Worm (Caenorhabditis elegans) whole organism, late embryonic: ENCODE data around the gene gba-4.
A peak's percentile ranks its signal among the peaks of the same experiment; 100 is the strongest.
"Not testable (repeated sequence)": the region's sequence is repeated elsewhere in the genome, so short reads cannot be mapped to it uniquely, and the experiment has no call there.

ENCODE experiments used
- C08G9.2 ChIP-seq: sonication (generic microtip); optimal IDR thresholded peaks from 2 replicates; lab custom pipeline; 2016; ENCODE audit warnings: mild to moderate bottlenecking, missing genetic modification characterization, moderate library complexity, missing compliant biosample characterization
- C38D4.7 ChIP-seq: fragments of 200-800 bp; sonication (Bioruptor generic); optimal IDR thresholded peaks from 2 replicates; lab custom pipeline; 2018; ENCODE audit warnings: mild to moderate bottlenecking, missing genetic modification characterization, moderate library complexity, missing compliant biosample characterization
- K09A11.1 ChIP-seq: sonication (generic microtip); optimal IDR thresholded peaks from 2 replicates; lab custom pipeline; 2017; ENCODE audit warnings: antibody characterized with exemption, mild to moderate bottlenecking, missing genetic modification characterization, missing compliant biosample characterization; ENCODE audit not compliant: insufficient read depth
- T23F11.4 ChIP-seq: fragments of 200-800 bp; sonication (Bioruptor generic); optimal IDR thresholded peaks from 2 replicates; lab custom pipeline; 2018; ENCODE audit warnings: mild to moderate bottlenecking, missing genetic modification characterization, missing compliant biosample characterization
- Y22D7AL.16 ChIP-seq: sonication (generic microtip); optimal IDR thresholded peaks from 2 replicates; lab custom pipeline; 2016; ENCODE audit warnings: missing genetic modification characterization, missing compliant biosample characterization
- ahr-1 ChIP-seq: sonication (generic microtip); optimal IDR thresholded peaks from 2 replicates; lab custom pipeline; 2016; ENCODE audit warnings: missing genetic modification characterization, missing compliant biosample characterization
- ceh-22 ChIP-seq: sonication (generic microtip); optimal IDR thresholded peaks from 2 replicates; lab custom pipeline; 2017; ENCODE audit warnings: missing biosample characterization, missing genetic modification characterization
- ceh-30 ChIP-seq: fragments of 150-350 bp; optimal IDR thresholded peaks from 2 replicates; lab custom pipeline; 2014; ENCODE audit warnings: missing biosample characterization, missing genetic modification characterization
- ceh-31 ChIP-seq: sonication (generic microtip); optimal IDR thresholded peaks from 2 replicates; lab custom pipeline; 2016; ENCODE audit warnings: missing genetic modification characterization, missing compliant biosample characterization
- ceh-45 ChIP-seq: fragments of 200-800 bp; sonication (Bioruptor generic); IDR thresholded peaks from 2 replicates; pipeline ENCODE4 v1.3.6; 2022; ENCODE audit warnings: missing genetic modification reagents, missing genetic modification characterization, missing compliant biosample characterization
- ceh-6 ChIP-seq: fragments of 200-800 bp; sonication (Bioruptor generic); optimal IDR thresholded peaks from 2 replicates; lab custom pipeline; 2018; ENCODE audit warnings: mild to moderate bottlenecking, missing genetic modification characterization, missing compliant biosample characterization
- ceh-9 ChIP-seq: sonication (generic microtip); optimal IDR thresholded peaks from 2 replicates; lab custom pipeline; 2016; ENCODE audit warnings: mild to moderate bottlenecking, missing genetic modification characterization, inconsistent platforms, missing compliant biosample characterization
- dmd-4 ChIP-seq: sonication (generic microtip); optimal IDR thresholded peaks from 2 replicates; lab custom pipeline; 2016; ENCODE audit warnings: borderline replicate concordance, missing genetic modification characterization, missing compliant biosample characterization
- elt-2 ChIP-seq: sonication (generic microtip); optimal IDR thresholded peaks from 2 replicates; lab custom pipeline; 2016; ENCODE audit warnings: missing genetic modification reagents, missing genetic modification characterization, missing compliant biosample characterization
- ets-4 ChIP-seq: sonication (generic microtip); optimal IDR thresholded peaks from 2 replicates; lab custom pipeline; 2016; ENCODE audit warnings: missing genetic modification characterization, missing compliant biosample characterization
- eyg-1 ChIP-seq: sonication (generic microtip); optimal IDR thresholded peaks from 2 replicates; lab custom pipeline; 2016; ENCODE audit warnings: missing genotype, missing genetic modification characterization, missing compliant biosample characterization
- fkh-6 ChIP-seq: sonication (generic microtip); optimal IDR thresholded peaks from 2 replicates; lab custom pipeline; 2016; ENCODE audit warnings: missing genetic modification characterization, missing compliant biosample characterization
- hlh-13 ChIP-seq: fragments of 200-800 bp; sonication (Bioruptor generic); optimal IDR thresholded peaks from 2 replicates; lab custom pipeline; 2018; ENCODE audit warnings: mild to moderate bottlenecking, missing genetic modification characterization, missing compliant biosample characterization
- hlh-30 ChIP-seq: sonication (generic microtip); optimal IDR thresholded peaks from 2 replicates; lab custom pipeline; 2017; ENCODE audit warnings: antibody characterized with exemption, missing genetic modification characterization, missing compliant biosample characterization; ENCODE audit not compliant: insufficient read depth
- hlh-8 ChIP-seq: sonication (generic microtip); optimal IDR thresholded peaks from 2 replicates; lab custom pipeline; 2016; ENCODE audit warnings: missing genotype, missing genetic modification characterization, missing compliant biosample characterization
- madf-2 ChIP-seq: sonication (generic microtip); optimal IDR thresholded peaks from 2 replicates; lab custom pipeline; 2017; ENCODE audit warnings: missing genetic modification characterization, missing compliant biosample characterization
- nhr-232 ChIP-seq: sonication (generic microtip); optimal IDR thresholded peaks from 2 replicates; lab custom pipeline; 2016; ENCODE audit warnings: missing genetic modification characterization, missing compliant biosample characterization
- odd-2 ChIP-seq: sonication (generic microtip); optimal IDR thresholded peaks from 2 replicates; lab custom pipeline; 2017; ENCODE audit warnings: antibody characterized with exemption, mild to moderate bottlenecking, missing genetic modification characterization, missing compliant biosample characterization
- pat-9 ChIP-seq: fragments of 200-800 bp; sonication (Bioruptor generic); optimal IDR thresholded peaks from 2 replicates; lab custom pipeline; 2018; ENCODE audit warnings: mild to moderate bottlenecking, missing genetic modification characterization, moderate library complexity, missing compliant biosample characterization
- pqm-1 ChIP-seq: sonication (generic microtip); optimal IDR thresholded peaks from 2 replicates; lab custom pipeline; 2016; ENCODE audit warnings: missing genetic modification characterization, missing compliant biosample characterization
- ref-2 ChIP-seq: sonication (generic microtip); optimal IDR thresholded peaks from 2 replicates; lab custom pipeline; 2016; ENCODE audit warnings: missing genetic modification characterization, missing compliant biosample characterization
- sdc-2 ChIP-seq: sonication (generic microtip); optimal IDR thresholded peaks from 2 replicates; lab custom pipeline; 2016; ENCODE audit warnings: missing genotype, missing genetic modification characterization, missing compliant biosample characterization
- sox-4 ChIP-seq: sonication (generic microtip); optimal IDR thresholded peaks from 2 replicates; lab custom pipeline; 2017; ENCODE audit warnings: mild to moderate bottlenecking, missing genetic modification characterization, inconsistent platforms, missing compliant biosample characterization
- syd-9 ChIP-seq: sonication (generic microtip); optimal IDR thresholded peaks from 2 replicates; lab custom pipeline; 2016; ENCODE audit warnings: mild to moderate bottlenecking, missing genetic modification characterization, moderate library complexity, missing compliant biosample characterization
- tbx-2 ChIP-seq: sonication (generic microtip); optimal IDR thresholded peaks from 2 replicates; lab custom pipeline; 2016; ENCODE audit warnings: missing genetic modification characterization, missing compliant biosample characterization
- unc-55 ChIP-seq: sonication (generic microtip); optimal IDR thresholded peaks from 2 replicates; lab custom pipeline; 2017; ENCODE audit warnings: missing biosample characterization, missing genetic modification reagents, missing genetic modification characterization
- unc-86 ChIP-seq: sonication (generic microtip); optimal IDR thresholded peaks from 2 replicates; lab custom pipeline; 2016; ENCODE audit warnings: missing genetic modification characterization, missing compliant biosample characterization
- ztf-16 ChIP-seq: sonication (generic microtip); optimal IDR thresholded peaks from 2 replicates; lab custom pipeline; 2017; ENCODE audit warnings: missing genetic modification characterization, missing compliant biosample characterization

gba-4 gene

DNA sequence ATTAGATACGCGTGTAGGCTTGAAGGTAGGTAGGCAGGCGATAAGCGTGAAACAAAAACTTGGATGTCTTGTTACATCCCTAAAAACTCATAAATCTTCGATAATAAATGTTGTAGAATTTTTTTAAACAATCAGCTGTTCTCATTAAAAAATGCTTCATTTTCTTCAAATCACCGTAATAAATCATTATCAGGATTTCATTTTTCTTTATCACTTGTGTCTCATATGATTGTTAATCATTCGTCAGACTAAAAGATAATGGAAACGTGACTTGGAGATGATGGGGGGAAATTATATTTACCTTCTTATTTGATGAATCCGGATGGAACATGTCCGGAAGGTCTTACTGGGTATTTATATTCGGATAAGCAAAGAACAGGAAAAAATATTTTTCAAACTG, 17.2 kb downstream of the gba-4 start:
- no peak for TF ChIP-seq C08G9.2 (tag; lab: Kevin White, UChicago)
- TF ChIP-seq elt-2 = peak; percentile 4
- TF ChIP-seq fkh-6 = no peak
- TF ChIP-seq, all 69 proteins: peak for 1

DNA sequence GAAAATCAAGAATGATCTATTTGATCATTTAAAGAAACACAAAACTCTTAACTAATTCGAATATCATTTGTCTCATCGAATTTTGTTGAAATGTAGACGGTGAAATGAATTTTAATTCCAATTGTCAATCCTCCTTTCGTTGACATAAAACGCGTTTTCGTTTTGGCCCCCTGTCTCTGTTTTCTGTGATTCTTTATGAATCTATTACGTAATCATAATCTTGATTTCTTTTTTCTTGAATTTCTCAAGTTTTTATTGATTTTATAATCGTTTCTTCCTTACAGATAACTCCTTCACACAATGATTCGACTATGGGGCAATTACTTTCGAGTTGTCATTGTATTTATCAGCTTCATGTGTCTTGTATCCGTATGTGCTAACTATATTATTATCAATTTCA, 18.5 kb downstream of the gba-4 start, which contains the start of gene Y4C6B.3:
Gene Y4C6B.3, plus strand, starts transcription at position 301 of the 400 bp plus-strand sequence.
- TF ChIP-seq C38D4.7 (GFP tag; lab: Kevin White, UChicago) (no peak), ceh-31 (tag; lab: Kevin White, UChicago) (no peak), C08G9.2 (tag; lab: Kevin White, UChicago) (no peak), ceh-30 (tag; lab: Kevin White, UChicago) (no peak), pat-9 (no peak), unc-55 (no peak), ceh-9 (no peak), nhr-232 (tag; lab: Kevin White, UChicago) (no peak)

DNA sequence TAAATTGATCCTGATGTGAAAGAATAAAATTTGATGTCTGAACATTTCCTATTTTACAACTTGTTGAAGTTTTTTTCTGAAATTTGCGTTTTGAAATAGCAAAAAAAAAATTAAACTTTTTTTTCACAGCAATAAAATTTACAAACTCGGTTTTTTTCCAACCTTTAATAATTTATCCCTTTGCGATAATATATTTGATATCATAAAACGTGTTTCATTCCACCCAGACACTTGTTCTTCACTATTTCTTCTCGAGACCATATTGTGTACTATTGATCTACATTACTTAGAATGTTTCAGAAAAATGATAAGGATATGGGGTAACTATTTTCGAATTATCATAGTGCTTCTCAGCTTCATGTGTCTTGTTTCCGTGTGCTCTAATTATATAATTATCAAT, 24.6 kb downstream of the gba-4 start, which contains the start of gene Y4C6B.4:
Gene Y4C6B.4, plus strand, starts transcription at position 301 of the 400 bp plus-strand sequence.
- TF ChIP-seq sdc-2 = no peak
- TF ChIP-seq hlh-13 = no peak
- no peak for TF ChIP-seq C38D4.7 (GFP tag; lab: Kevin White, UChicago)
- no peak for TF ChIP-seq pqm-1 (tag; lab: Kevin White, UChicago)
- TF ChIP-seq ceh-6 (GFP tag; lab: Kevin White, UChicago) = no peak
- no peak for TF ChIP-seq ahr-1
- TF ChIP-seq ceh-31 (tag; lab: Kevin White, UChicago) = no peak
- no peak for TF ChIP-seq tbx-2 (tag; lab: Kevin White, UChicago)
- no peak for TF ChIP-seq sox-4 (tag; lab: Kevin White, UChicago)

DNA sequence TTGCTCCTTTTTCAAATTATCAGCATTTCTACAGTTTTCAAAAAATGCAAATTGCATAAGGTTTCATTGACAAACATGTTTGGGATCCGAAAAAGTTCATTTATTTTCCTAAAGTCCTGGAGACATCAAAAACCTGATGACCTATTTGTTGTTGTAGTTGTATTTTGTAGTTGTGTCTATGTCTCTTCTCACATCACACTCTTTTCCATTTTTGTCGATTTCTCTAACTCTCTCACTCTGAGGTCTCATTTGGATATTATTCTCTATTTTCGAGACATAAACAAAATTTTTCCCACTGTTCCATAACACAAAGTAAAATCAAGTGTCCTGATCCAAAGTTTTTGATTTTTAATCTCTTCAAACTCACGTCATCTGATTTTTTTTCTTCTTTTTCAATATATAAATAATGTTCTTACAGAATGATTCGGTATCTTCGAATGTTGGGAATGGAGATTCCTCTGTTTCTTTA, 31.8 kb downstream of the gba-4 start, which contains the start of gene slc-46A:
Gene slc-46A, plus strand, starts transcription at position 419 of the 469 bp plus-strand sequence.
- TF ChIP-seq odd-2 (tag; lab: Kevin White, UChicago) (no peak), eyg-1 (tag; lab: Kevin White, UChicago) (no peak), K09A11.1 (tag; lab: Kevin White, UChicago) (no peak), syd-9 (tag; lab: Kevin White, UChicago) (no peak), ztf-16 (tag; lab: Kevin White, UChicago) (no peak), sox-4 (tag; lab: Kevin White, UChicago) (no peak), unc-86 (tag; lab: Kevin White, UChicago) (no peak), madf-2 (no peak), T23F11.4 (GFP tag; lab: Kevin White, UChicago) (no peak), Y22D7AL.16 (no peak), dmd-4 (tag; lab: Kevin White, UChicago) (no peak), ceh-45 (GFP tag; lab: Robert Waterston, UW) (no peak), hlh-8 (no peak)
- TF ChIP-seq, all 69 proteins: peak for 0

DNA sequence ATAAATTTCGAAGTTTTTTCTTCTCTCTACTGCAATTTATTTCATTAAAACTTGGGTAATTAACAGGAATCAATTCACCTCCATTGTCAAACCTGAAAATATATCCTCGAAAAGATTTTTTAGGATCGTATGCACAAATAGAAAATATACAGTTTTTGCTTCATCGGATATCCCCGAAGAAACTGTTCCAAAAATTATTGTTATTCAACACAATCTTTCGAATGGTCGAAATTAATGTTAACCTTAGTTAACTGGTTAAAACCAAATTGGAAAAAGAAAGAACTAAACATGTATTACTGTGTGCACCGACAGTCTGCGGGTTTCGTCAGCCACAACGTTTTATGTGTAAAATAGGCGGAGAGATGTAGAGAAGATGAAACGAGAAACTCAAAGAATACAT, 33.6 kb downstream of the gba-4 start:
- TF ChIP-seq ref-2 (tag; lab: Kevin White, UChicago) (no peak), hlh-8 (no peak), sdc-2 (no peak), ets-4 (tag; lab: Kevin White, UChicago) (no peak), ceh-22 (tag; lab: Kevin White, UChicago) (no peak), ztf-16 (tag; lab: Kevin White, UChicago) (no peak)
- TF ChIP-seq, all 69 proteins: peak for 0

DNA sequence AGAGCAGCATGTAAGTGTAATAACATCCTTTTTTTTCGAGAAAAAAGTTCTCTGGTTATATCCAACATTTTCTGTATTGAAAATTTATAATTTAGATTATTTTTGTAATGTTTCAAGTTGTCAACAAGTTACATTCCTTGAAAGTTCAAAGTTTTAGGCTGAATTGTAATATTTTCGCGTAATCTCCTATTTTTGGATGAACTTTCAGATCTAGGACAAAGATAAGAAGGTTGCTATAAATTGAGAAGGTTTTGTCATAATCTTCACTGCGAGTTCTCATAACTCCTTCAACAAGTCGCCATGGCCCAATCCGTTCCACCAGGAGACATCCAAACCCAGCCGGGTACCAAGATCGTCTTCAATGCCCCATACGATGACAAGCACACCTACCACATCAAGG, 34.5 kb downstream of the gba-4 start, which contains the start of gene msp-65:
Gene msp-65, plus strand, starts transcription at position 301 of the 400 bp plus-strand sequence.
- not testable (repeated sequence) for TF ChIP-seq hlh-30 (tag; lab: Kevin White, UChicago); K09A11.1 (tag; lab: Kevin White, UChicago); T23F11.4 (GFP tag; lab: Kevin White, UChicago)
